Fruit fly (Drosophila melanogaster) Kc167 (cell line): Measurements from ENCODE around the gene CG46467.

ENCODE experiments used
- Myc ChIP-seq: fragments of >200 bp; optimal IDR thresholded peaks from 2 replicates; lab custom pipeline; 2017; ENCODE audit warnings: missing external identifiers
- Sin3A ChIP-seq: fragments of >200 bp; optimal IDR thresholded peaks from 2 replicates; lab custom pipeline; 2018; ENCODE audit warnings: missing external identifiers
- psq ChIP-seq: fragments of >200 bp; optimal IDR thresholded peaks from 2 replicates; lab custom pipeline; 2017; ENCODE audit warnings: missing external identifiers
- ttk ChIP-seq: sonication (Bioruptor generic); optimal IDR thresholded peaks from 2 replicates; lab custom pipeline; 2017; ENCODE audit warnings: missing external identifiers

DNA sequence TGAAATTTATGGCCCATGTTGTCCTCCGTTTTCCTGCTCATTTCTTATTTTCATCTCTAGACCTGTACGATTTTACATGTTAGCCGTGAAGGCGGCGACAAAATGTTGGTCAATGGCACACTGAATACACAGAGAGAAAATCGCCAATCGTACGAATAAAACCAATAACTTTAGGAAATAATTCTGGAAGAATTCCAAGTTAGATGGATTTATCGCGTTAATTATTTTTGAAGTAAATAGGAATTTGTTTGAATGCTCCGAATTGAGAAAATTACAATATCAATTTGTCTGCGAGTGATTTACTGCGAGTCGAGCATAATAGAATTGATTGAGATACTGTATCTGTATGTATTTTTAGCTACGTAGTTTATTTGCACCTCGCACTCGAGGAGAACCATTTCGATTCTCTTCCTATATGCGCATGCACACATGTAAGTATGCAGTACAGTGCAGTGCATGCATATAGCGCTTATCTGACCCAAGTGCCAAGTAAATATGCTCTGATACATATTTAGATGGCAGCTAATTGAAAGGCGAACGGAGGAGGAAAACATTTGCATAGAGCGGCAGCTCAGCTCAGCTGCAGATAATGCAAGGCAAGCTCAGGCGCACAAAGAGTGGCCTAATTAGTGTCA is 14.3 kb downstream of the CG46467 start:
- TF ChIP-seq ttk (lab: Kevin White, UChicago) (no peak), Sin3A (lab: Kevin White, UChicago) (no peak), psq (lab: Kevin White, UChicago) (no peak), Myc (lab: Kevin White, UChicago) (no peak)
